Worm (Caenorhabditis elegans) whole organism, late embryonic: ENCODE results near the gene wapl-1.

Experiments used
- C08G9.2 ChIP-seq: sonication (generic microtip); optimal IDR thresholded peaks from 2 replicates; lab custom pipeline; 2016; ENCODE audit warnings: mild to moderate bottlenecking, missing genetic modification characterization, moderate library complexity, missing compliant biosample characterization
- F13H6.1 ChIP-seq: sonication (generic microtip); optimal IDR thresholded peaks from 2 replicates; lab custom pipeline; 2016; ENCODE audit warnings: missing genetic modification characterization, missing compliant biosample characterization
- K09A11.1 ChIP-seq: sonication (generic microtip); optimal IDR thresholded peaks from 2 replicates; lab custom pipeline; 2017; ENCODE audit warnings: antibody characterized with exemption, mild to moderate bottlenecking, missing genetic modification characterization, missing compliant biosample characterization; ENCODE audit not compliant: insufficient read depth
- ceh-14 ChIP-seq: sonication (generic microtip); optimal IDR thresholded peaks from 2 replicates; lab custom pipeline; 2016; ENCODE audit warnings: missing genotype, missing genetic modification characterization, missing compliant biosample characterization
- ceh-18 ChIP-seq: sonication (generic microtip); optimal IDR thresholded peaks from 2 replicates; lab custom pipeline; 2016; ENCODE audit warnings: missing genetic modification characterization, missing compliant biosample characterization
- ceh-22 ChIP-seq: sonication (generic microtip); optimal IDR thresholded peaks from 2 replicates; lab custom pipeline; 2017; ENCODE audit warnings: missing biosample characterization, missing genetic modification characterization
- ceh-24 ChIP-seq: sonication (generic microtip); optimal IDR thresholded peaks from 2 replicates; lab custom pipeline; 2016; ENCODE audit warnings: mild to moderate bottlenecking, missing genetic modification characterization, missing compliant biosample characterization
- ceh-30 ChIP-seq: fragments of 150-350 bp; optimal IDR thresholded peaks from 2 replicates; lab custom pipeline; 2014; ENCODE audit warnings: missing biosample characterization, missing genetic modification characterization
- ceh-45 ChIP-seq: fragments of 200-800 bp; sonication (Bioruptor generic); IDR thresholded peaks from 2 replicates; pipeline ENCODE4 v1.3.6; 2022; ENCODE audit warnings: missing genetic modification reagents, missing genetic modification characterization, missing compliant biosample characterization
- ceh-48 ChIP-seq: sonication (generic microtip); optimal IDR thresholded peaks from 2 replicates; lab custom pipeline; 2016; ENCODE audit warnings: missing genetic modification characterization, inconsistent platforms, missing compliant biosample characterization
- ceh-6 ChIP-seq: fragments of 200-800 bp; sonication (Bioruptor generic); optimal IDR thresholded peaks from 2 replicates; lab custom pipeline; 2018; ENCODE audit warnings: mild to moderate bottlenecking, missing genetic modification characterization, missing compliant biosample characterization
- ceh-9 ChIP-seq: sonication (generic microtip); optimal IDR thresholded peaks from 2 replicates; lab custom pipeline; 2016; ENCODE audit warnings: mild to moderate bottlenecking, missing genetic modification characterization, inconsistent platforms, missing compliant biosample characterization
- che-1 ChIP-seq: sonication (generic microtip); optimal IDR thresholded peaks from 2 replicates; lab custom pipeline; 2016; ENCODE audit warnings: mild to moderate bottlenecking, missing genetic modification characterization, missing compliant biosample characterization
- dve-1 ChIP-seq: sonication (generic microtip); optimal IDR thresholded peaks from 2 replicates; lab custom pipeline; 2017; ENCODE audit warnings: antibody characterized with exemption, mild to moderate bottlenecking, missing genetic modification characterization, missing compliant biosample characterization
- elt-4 ChIP-seq: sonication (generic microtip); optimal IDR thresholded peaks from 2 replicates; lab custom pipeline; 2016; ENCODE audit warnings: missing genetic modification characterization, missing compliant biosample characterization
- fax-1 ChIP-seq: sonication (generic microtip); optimal IDR thresholded peaks from 2 replicates; lab custom pipeline; 2016; ENCODE audit warnings: missing genotype, missing genetic modification characterization, missing compliant biosample characterization
- fkh-10 ChIP-seq: fragments of 150-350 bp; optimal IDR thresholded peaks from 2 replicates; lab custom pipeline; 2014; ENCODE audit warnings: missing biosample characterization, missing genetic modification reagents, missing genetic modification characterization
- gmeb-2 ChIP-seq: sonication (generic microtip); optimal IDR thresholded peaks from 2 replicates; lab custom pipeline; 2016; ENCODE audit warnings: missing genetic modification characterization, inconsistent platforms, missing compliant biosample characterization
- hlh-6 ChIP-seq: sonication (generic microtip); optimal IDR thresholded peaks from 2 replicates; lab custom pipeline; 2016; ENCODE audit warnings: missing genotype, missing genetic modification characterization, missing compliant biosample characterization
- hlh-8 ChIP-seq: sonication (generic microtip); optimal IDR thresholded peaks from 2 replicates; lab custom pipeline; 2016; ENCODE audit warnings: missing genotype, missing genetic modification characterization, missing compliant biosample characterization
- lim-6 ChIP-seq: sonication (generic microtip); optimal IDR thresholded peaks from 2 replicates; lab custom pipeline; 2016; ENCODE audit warnings: missing genetic modification characterization, missing compliant biosample characterization
- lin-11 ChIP-seq: fragments of 200-800 bp; sonication (Bioruptor generic); optimal IDR thresholded peaks from 2 replicates; lab custom pipeline; 2018; ENCODE audit warnings: mild to moderate bottlenecking, missing genetic modification characterization, missing compliant biosample characterization
- mec-3 ChIP-seq: sonication (generic microtip); optimal IDR thresholded peaks from 2 replicates; lab custom pipeline; 2016; ENCODE audit warnings: borderline replicate concordance, missing genetic modification characterization, missing compliant biosample characterization
- nfya-1 ChIP-seq: sonication (generic microtip); optimal IDR thresholded peaks from 2 replicates; lab custom pipeline; 2017; ENCODE audit warnings: missing genetic modification characterization, mild to moderate bottlenecking, missing compliant biosample characterization, antibody characterized with exemption, moderate library complexity
- odd-2 ChIP-seq: sonication (generic microtip); optimal IDR thresholded peaks from 2 replicates; lab custom pipeline; 2017; ENCODE audit warnings: antibody characterized with exemption, mild to moderate bottlenecking, missing genetic modification characterization, missing compliant biosample characterization
- pax-1 ChIP-seq: fragments of 150-350 bp; optimal IDR thresholded peaks from 2 replicates; lab custom pipeline; 2014; ENCODE audit warnings: missing biosample characterization, missing genetic modification characterization
- sdc-2 ChIP-seq: sonication (generic microtip); optimal IDR thresholded peaks from 2 replicates; lab custom pipeline; 2016; ENCODE audit warnings: missing genotype, missing genetic modification characterization, missing compliant biosample characterization
- sox-2 ChIP-seq: fragments of 200-800 bp; sonication (Bioruptor generic); IDR thresholded peaks from 2 replicates; pipeline ENCODE4 v1.3.6; 2022; ENCODE audit warnings: missing genetic modification reagents, missing genetic modification characterization, missing compliant biosample characterization
- syd-9 ChIP-seq: sonication (generic microtip); optimal IDR thresholded peaks from 2 replicates; lab custom pipeline; 2016; ENCODE audit warnings: mild to moderate bottlenecking, missing genetic modification characterization, moderate library complexity, missing compliant biosample characterization
- tbx-2 ChIP-seq: sonication (generic microtip); optimal IDR thresholded peaks from 2 replicates; lab custom pipeline; 2016; ENCODE audit warnings: missing genetic modification characterization, missing compliant biosample characterization
- tbx-7 ChIP-seq: sonication (generic microtip); optimal IDR thresholded peaks from 2 replicates; lab custom pipeline; 2016; ENCODE audit warnings: missing genotype, missing genetic modification characterization, missing compliant biosample characterization
- unc-42 ChIP-seq: sonication (generic microtip); optimal IDR thresholded peaks from 2 replicates; lab custom pipeline; 2016; ENCODE audit warnings: missing genotype, missing genetic modification characterization, missing compliant biosample characterization
- unc-55 ChIP-seq: sonication (generic microtip); optimal IDR thresholded peaks from 2 replicates; lab custom pipeline; 2017; ENCODE audit warnings: missing biosample characterization, missing genetic modification reagents, missing genetic modification characterization
- unc-86 ChIP-seq: sonication (generic microtip); optimal IDR thresholded peaks from 2 replicates; lab custom pipeline; 2016; ENCODE audit warnings: missing genetic modification characterization, missing compliant biosample characterization
- zip-5 ChIP-seq: sonication (generic microtip); optimal IDR thresholded peaks from 2 replicates; lab custom pipeline; 2016; ENCODE audit warnings: missing genetic modification characterization, missing compliant biosample characterization
- ztf-16 ChIP-seq: sonication (generic microtip); optimal IDR thresholded peaks from 2 replicates; lab custom pipeline; 2017; ENCODE audit warnings: missing genetic modification characterization, missing compliant biosample characterization

Gene wapl-1

ce11 chrIV:4463132-4463531 lies 17.6 kb upstream of the wapl-1 start, which contains the start of gene M01H9.2:
TSS of gene M01H9.2 (minus strand) at chrIV:4463232.
- TF ChIP-seq ceh-9 (no peak), ztf-16 (no peak), ceh-48 (no peak), unc-86 (tag; lab: Kevin White, UChicago) (no peak), C08G9.2 (tag; lab: Kevin White, UChicago) (no peak), ceh-22 (tag; lab: Kevin White, UChicago) (no peak), ceh-6 (GFP tag; lab: Kevin White, UChicago) (no peak), F13H6.1 (tag; lab: Kevin White, UChicago) (no peak), ceh-14 (tag; lab: Kevin White, UChicago) (no peak), lim-6 (tag; lab: Kevin White, UChicago) (no peak), sox-2 (GFP tag; lab: Robert Waterston, UW) (no peak), zip-5 (tag; lab: Kevin White, UChicago) (no peak), hlh-8 (tag; lab: Kevin White, UChicago) (no peak)
- TF ChIP-seq, all 69 proteins: peak for 0

- TF ChIP-seq dve-1 (tag; lab: Kevin White, UChicago) = no peak
- TF ChIP-seq unc-42 (tag; lab: Kevin White, UChicago) = no peak
- no peak for TF ChIP-seq ceh-30
- TF ChIP-seq sdc-2 (tag; lab: Kevin White, UChicago) = no peak
- TF ChIP-seq tbx-2 = no peak
- TF ChIP-seq lin-11 (tag; lab: Kevin White, UChicago) = no peak
- TF ChIP-seq fax-1 (tag; lab: Kevin White, UChicago) = no peak
- TF ChIP-seq ceh-6 (GFP tag; lab: Kevin White, UChicago) = no peak
- TF ChIP-seq mec-3 = no peak
These were observed 13.8 kb upstream of the wapl-1 start for ce11 chrIV:4459342-4459741.

- TF ChIP-seq elt-4 (no peak), odd-2 (no peak), ceh-45 (no peak), unc-42 (tag; lab: Kevin White, UChicago) (no peak), K09A11.1 (tag; lab: Kevin White, UChicago) (no peak), lin-11 (tag; lab: Kevin White, UChicago) (no peak), zip-5 (tag; lab: Kevin White, UChicago) (no peak), unc-55 (GFP tag; lab: Kevin White, UChicago) (no peak), che-1 (tag; lab: Kevin White, UChicago) (no peak), unc-86 (tag; lab: Kevin White, UChicago) (no peak), pax-1 (tag; lab: Kevin White, UChicago) (no peak), hlh-6 (tag; lab: Kevin White, UChicago) (no peak), ceh-9 (no peak), fkh-10 (GFP tag; lab: Kevin White, UChicago) (no peak), ceh-14 (tag; lab: Kevin White, UChicago) (no peak), ceh-6 (GFP tag; lab: Kevin White, UChicago) (no peak), hlh-8 (tag; lab: Kevin White, UChicago) (no peak), fax-1 (tag; lab: Kevin White, UChicago) (no peak), tbx-7 (tag; lab: Kevin White, UChicago) (no peak)
These were observed 11.1 kb upstream of the wapl-1 start for ce11 chrIV:4456658-4457057.

ce11 chrIV:4454330-4455173 lies 9.0 kb upstream of the wapl-1 start, which contains the start of gene R08C7.11:
TSS of gene R08C7.11 (minus strand) at chrIV:4454937.
- TF ChIP-seq sdc-2 (tag; lab: Kevin White, UChicago) (peak; percentile 50), nfya-1 (tag; lab: Kevin White, UChicago) (peak; percentile 16), ceh-24 (tag; lab: Kevin White, UChicago) (no peak), ceh-18 (peak; percentile 30), ceh-6 (GFP tag; lab: Kevin White, UChicago) (peak; percentile 17), gmeb-2 (tag; lab: Kevin White, UChicago) (no peak), syd-9 (tag; lab: Kevin White, UChicago) (no peak)
